Worm (Caenorhabditis elegans): Measurements from ENCODE around the gene Y41E3.18.

Gene Y41E3.18

ce11 chrIV:15065653-15066052 is at the start of gene Y41E3.18:
Y41E3.18 (minus strand) TSS chrIV:15065753.
- TF ChIP-seq unc-62 (GFP tag; optimal IDR thresholded peaks at IDR 0.05), result no peak

ce11 chrIV:15114324-15114723 is 48.8 kb upstream of the Y41E3.18 start, which contains the start of gene M199.135:
M199.135 (plus strand) TSS chrIV:15114624.
- no peak for TF ChIP-seq unc-62 (GFP tag; optimal IDR thresholded peaks at IDR 0.05)

ce11 chrIV:15113117-15113516 is 47.6 kb upstream of the Y41E3.18 start, which contains the start of gene M199.134:
M199.134 (minus strand) TSS chrIV:15113217.
- TF ChIP-seq unc-62 (GFP tag; optimal IDR thresholded peaks at IDR 0.05), result no peak

ce11 chrIV:15108475-15108874 is 42.9 kb upstream of the Y41E3.18 start, which contains the start of gene M199.2:
M199.2 (plus strand) TSS chrIV:15108775.
- no peak for TF ChIP-seq unc-62 (GFP tag; optimal IDR thresholded peaks at IDR 0.05)

ce11 chrIV:15107218-15107617 is 41.7 kb upstream of the Y41E3.18 start:
- TF ChIP-seq unc-62 (GFP tag; optimal IDR thresholded peaks at IDR 0.05), result no peak

ce11 chrIV:15103224-15103679 is 37.7 kb upstream of the Y41E3.18 start, which contains the start of gene srt-44:
srt-44 (plus strand) TSS chrIV:15103629.
- no peak for TF ChIP-seq unc-62 (GFP tag; optimal IDR thresholded peaks at IDR 0.05)

ce11 chrIV:15098294-15098693 is 32.7 kb upstream of the Y41E3.18 start, which contains the start of gene srt-49:
srt-49 (minus strand) TSS chrIV:15098394.
- TF ChIP-seq unc-62 (GFP tag; optimal IDR thresholded peaks at IDR 0.05), result no peak

- no peak for TF ChIP-seq unc-62 (GFP tag; optimal IDR thresholded peaks at IDR 0.05)
Measured at ce11 chrIV:15074392-15074791, 8.8 kb upstream of the Y41E3.18 start, which contains the start of gene srt-50. srt-50 (plus strand) TSS chrIV:15074692.

- TF ChIP-seq unc-62 (GFP tag; optimal IDR thresholded peaks at IDR 0.05), result no peak
Measured at ce11 chrIV:15068818-15069217, 3.3 kb upstream of the Y41E3.18 start, which contains the start of gene srt-48. srt-48 (minus strand) TSS chrIV:15068918.

ce11 chrIV:15063789-15064188 is 1.8 kb downstream of the Y41E3.18 start:
- TF ChIP-seq unc-62 (GFP tag; optimal IDR thresholded peaks at IDR 0.05), result no peak

ce11 chrIV:15057994-15058393 is 7.6 kb downstream of the Y41E3.18 start, which contains the start of gene Y41E3.13:
Y41E3.13 (plus strand) TSS chrIV:15058294.
- TF ChIP-seq unc-62 (GFP tag; optimal IDR thresholded peaks at IDR 0.05), result no peak

ce11 chrIV:15056081-15056586 is 9.4 kb downstream of the Y41E3.18 start, which contains the start of gene Y41E3.19:
Y41E3.19 (plus strand) TSS chrIV:15056131.
- TF ChIP-seq unc-62 (GFP tag; optimal IDR thresholded peaks at IDR 0.05), result no peak

- no peak for TF ChIP-seq unc-62 (GFP tag; optimal IDR thresholded peaks at IDR 0.05)
Measured at ce11 chrIV:15053271-15053670, 12.3 kb downstream of the Y41E3.18 start, which contains the start of gene srt-47. srt-47 (minus strand) TSS chrIV:15053371.

ce11 chrIV:15051045-15051444 is 14.5 kb downstream of the Y41E3.18 start:
- TF ChIP-seq unc-62 (GFP tag; optimal IDR thresholded peaks at IDR 0.05), result no peak

ce11 chrIV:15049288-15050094 is 16.1 kb downstream of the Y41E3.18 start:
- TF ChIP-seq unc-62 (GFP tag; optimal IDR thresholded peaks at IDR 0.05), result no peak

- no peak for TF ChIP-seq unc-62 (GFP tag; optimal IDR thresholded peaks at IDR 0.05)
Measured at ce11 chrIV:15046162-15046561, 19.4 kb downstream of the Y41E3.18 start.
